Fruit fly (Drosophila melanogaster) S2 (cell line): ENCODE measurements around the gene CG43120.

Experiments
- CG8478 ChIP-seq: fragments of >200 bp; optimal IDR thresholded peaks from 2 replicates; lab custom pipeline; 2018
- CTCF ChIP-seq, 2 experiments: fragments of >200 bp; optimal IDR thresholded peaks; 2 replicates each; lab custom pipeline; 2018

The CG43120 gene

DNA sequence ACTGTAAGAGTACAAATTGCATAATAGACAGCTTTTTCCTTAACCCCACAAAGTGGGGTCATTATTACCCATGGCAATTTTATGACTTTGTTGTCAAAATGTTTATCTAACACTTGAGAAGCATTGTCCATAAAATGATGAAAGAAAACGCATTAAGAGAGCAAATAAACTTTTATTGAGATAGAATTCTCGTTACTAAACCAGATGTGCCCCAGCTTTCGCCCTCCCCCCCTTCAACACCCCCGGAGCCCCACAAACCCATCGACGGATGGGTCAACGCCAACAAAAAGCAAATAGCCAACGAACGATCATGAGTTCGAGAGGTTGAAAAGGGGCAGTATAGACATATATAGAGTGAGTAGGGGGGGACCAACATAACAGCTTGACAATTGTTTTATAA lies 19.1 kb upstream of the CG43120 start:
- TF ChIP-seq CG8478 (lab: Kevin White, UChicago) (no peak), CTCF (optimal IDR thresholded peaks at IDR 0.05; lab: Kevin White, UChicago) (no peak)

DNA sequence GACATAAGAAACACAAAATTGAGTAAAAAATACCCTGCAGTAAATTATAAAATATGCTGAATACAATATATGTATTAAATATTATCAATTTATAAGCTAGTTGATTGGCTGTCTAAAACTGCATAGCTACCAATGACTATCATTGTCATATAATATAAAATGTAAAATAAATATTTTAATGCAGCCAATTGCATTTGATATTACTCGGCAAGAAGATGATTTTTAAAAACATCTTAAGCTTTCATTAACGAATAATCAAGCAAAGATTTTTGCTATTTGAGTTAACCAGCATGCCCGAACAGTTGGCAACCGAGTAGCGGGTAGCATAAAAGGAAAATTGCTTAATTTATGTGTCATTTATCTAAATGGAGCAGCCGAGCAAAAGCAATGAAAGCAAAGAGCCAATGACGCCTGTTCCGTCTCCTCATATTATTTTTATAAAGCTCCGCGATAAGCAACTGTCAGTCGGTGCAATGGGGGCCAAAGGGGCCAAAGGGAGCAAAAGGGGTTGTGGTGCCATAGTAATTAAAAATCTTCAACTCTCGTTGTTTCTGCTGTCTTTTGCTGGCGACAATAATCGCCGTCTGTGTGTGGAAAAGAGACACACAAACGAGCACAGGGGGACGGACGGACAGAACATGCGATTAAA lies 18.5 kb upstream of the CG43120 start:
- TF ChIP-seq CTCF (optimal IDR thresholded peaks at IDR 0.05; lab: Kevin White, UChicago) (no peak), CG8478 (lab: Kevin White, UChicago) (no peak)

dm6 chr3L:14364701-14365100 lies 17.0 kb upstream of the CG43120 start:
- TF ChIP-seq CG8478 (lab: Kevin White, UChicago) (no peak), CTCF (optimal IDR thresholded peaks at IDR 0.05; lab: Kevin White, UChicago) (no peak)

- TF ChIP-seq CTCF (optimal IDR thresholded peaks at IDR 0.05; lab: Kevin White, UChicago) (peak; percentile 73 to 78), CG8478 (lab: Kevin White, UChicago) (no peak)
Measured at dm6 chr3L:14365440-14365839, 16.3 kb upstream of the CG43120 start.

DNA sequence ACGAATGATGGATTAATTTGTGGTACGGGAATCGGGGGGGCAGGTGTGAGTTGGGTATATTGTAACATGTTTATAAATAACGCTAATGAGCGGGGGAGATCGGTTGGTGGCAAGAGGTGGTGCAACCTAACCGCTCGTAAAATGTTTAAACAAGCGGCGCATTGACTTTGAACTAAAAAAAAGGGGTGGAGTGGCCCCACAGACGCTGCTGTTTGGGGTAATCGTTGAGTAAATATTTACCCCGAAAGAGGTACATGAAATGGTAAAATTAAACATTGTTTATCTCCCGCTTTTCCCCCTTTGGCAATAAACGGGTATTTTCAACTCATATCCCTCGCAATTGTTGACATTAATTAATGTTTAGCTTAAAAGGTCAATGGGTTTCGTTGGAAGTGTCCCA lies 15.6 kb upstream of the CG43120 start:
- TF ChIP-seq CG8478 (lab: Kevin White, UChicago) (no peak), CTCF (optimal IDR thresholded peaks at IDR 0.05; lab: Kevin White, UChicago) (no peak)

dm6 chr3L:14369607-14370006 lies 12.1 kb upstream of the CG43120 start, which contains the start of gene CG13481:
TSS of gene CG13481 (minus strand) at chr3L:14369707.
- no peak for TF ChIP-seq CG8478 (lab: Kevin White, UChicago)
- TF ChIP-seq CTCF (optimal IDR thresholded peaks at IDR 0.05; lab: Kevin White, UChicago) = no peak

DNA sequence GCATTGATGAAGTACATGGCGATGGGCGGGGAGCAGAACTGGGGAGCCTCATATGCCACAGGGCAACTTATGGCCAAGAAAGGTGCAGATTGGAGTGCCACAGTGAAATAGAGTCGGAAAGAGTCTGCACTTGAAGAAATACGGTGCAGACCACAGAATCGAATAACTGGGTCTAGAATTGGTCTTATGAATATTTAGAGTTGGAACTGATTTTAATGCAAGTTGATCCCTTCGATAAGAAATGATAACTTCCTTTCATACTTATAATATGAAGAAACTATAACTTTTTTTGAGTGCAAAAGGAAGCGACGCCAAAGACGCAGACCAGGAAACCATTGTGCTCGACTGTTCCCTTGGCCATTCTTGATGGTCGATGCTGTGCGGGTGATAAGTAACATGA lies 7.2 kb upstream of the CG43120 start:
- TF ChIP-seq CG8478 (lab: Kevin White, UChicago) = no peak
- no peak for TF ChIP-seq CTCF (optimal IDR thresholded peaks at IDR 0.05; lab: Kevin White, UChicago)

DNA sequence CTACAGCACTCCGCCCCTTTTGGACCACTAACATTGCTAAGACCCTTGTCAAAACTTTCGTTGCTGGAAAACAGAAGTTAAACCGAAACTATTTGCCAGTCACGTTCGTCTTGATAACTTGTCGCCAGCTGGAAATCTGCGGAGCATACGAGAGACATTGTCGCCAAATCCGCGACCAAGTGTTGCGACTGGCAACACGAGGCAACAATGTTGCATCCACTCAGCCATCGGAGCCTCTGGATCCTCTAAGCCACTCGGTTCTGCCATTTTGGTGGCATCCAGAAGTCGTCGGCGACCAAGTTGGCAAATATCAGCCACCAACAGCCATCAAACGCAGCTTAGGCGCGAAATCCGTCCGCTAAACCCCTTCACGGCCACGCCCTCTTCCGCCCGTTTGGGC lies 5.8 kb upstream of the CG43120 start:
- TF ChIP-seq CG8478 (lab: Kevin White, UChicago) (no peak), CTCF (optimal IDR thresholded peaks at IDR 0.05; lab: Kevin White, UChicago) (no peak)

DNA sequence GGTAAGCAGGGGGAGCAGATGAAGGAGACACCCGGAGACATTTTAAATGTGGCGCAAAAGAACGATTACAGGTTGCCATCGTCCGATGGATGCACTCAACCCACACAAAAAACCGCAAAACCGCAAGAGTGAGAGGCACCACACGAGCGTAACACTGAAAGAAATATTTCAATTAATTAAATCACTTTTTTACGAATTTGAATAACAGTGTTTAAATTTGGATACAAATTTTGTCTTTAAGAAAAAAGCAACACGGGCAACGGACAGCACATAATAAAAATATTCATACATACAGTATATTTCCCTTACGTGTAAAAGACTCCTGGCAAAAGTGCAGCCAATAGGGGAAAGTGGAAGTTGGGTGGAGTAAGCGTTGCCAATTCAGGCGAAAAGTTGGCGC lies 7.5 kb downstream of the CG43120 start:
- TF ChIP-seq CTCF (optimal IDR thresholded peaks at IDR 0.05; lab: Kevin White, UChicago) (no peak), CG8478 (lab: Kevin White, UChicago) (no peak)

dm6 chr3L:14397020-14397602 lies 15.4 kb downstream of the CG43120 start:
- peak; percentile 30 to 85 for TF ChIP-seq CTCF (optimal IDR thresholded peaks at IDR 0.05; lab: Kevin White, UChicago)
- no peak for TF ChIP-seq CG8478 (lab: Kevin White, UChicago)

DNA sequence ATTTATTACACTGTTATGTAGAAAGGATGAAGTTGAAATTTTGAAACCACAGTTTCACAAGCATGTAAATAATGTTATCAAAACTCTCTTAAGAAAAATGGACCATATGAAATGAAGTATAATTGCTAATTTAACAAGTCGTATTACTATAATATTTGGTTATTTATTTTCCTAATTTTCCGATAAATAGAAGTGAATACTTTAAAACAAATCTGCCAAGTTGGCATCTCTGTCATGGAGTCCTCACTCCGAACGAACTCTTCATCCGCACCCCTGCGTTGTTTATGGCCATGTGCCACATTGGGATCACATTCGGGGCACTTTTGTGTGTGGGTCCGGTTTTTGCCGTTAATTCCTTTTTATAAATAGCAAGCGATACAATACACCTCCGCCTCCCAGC lies 18.2 kb downstream of the CG43120 start:
- TF ChIP-seq CTCF (optimal IDR thresholded peaks at IDR 0.05; lab: Kevin White, UChicago) (no peak), CG8478 (lab: Kevin White, UChicago) (no peak)

dm6 chr3L:14402632-14403031 lies 20.9 kb downstream of the CG43120 start, which contains the start of gene CG3868:
TSS of gene CG3868 (minus strand) at chr3L:14402725.
- TF ChIP-seq CTCF (optimal IDR thresholded peaks at IDR 0.05; lab: Kevin White, UChicago) (no peak), CG8478 (lab: Kevin White, UChicago) (no peak)

DNA sequence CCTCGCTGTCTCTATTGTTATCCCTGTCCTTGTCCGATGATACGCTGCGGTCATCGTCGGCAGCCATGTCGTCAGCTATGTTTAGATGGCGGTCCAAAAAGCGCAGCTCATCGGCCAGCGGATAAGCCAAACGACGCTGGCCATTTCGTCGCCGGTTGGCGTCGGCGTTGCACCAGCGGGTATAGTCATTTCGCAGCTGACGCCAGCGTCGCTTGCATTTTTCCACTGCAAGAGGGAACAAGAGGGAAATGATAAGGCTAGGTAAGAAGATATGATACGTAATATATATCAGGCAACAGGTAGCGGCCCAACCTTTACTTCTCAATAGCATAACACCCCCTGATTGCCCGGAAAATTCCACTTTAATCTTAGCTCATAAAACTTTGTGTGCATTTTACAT lies 24.9 kb downstream of the CG43120 start:
- TF ChIP-seq CG8478 (lab: Kevin White, UChicago) (no peak), CTCF (optimal IDR thresholded peaks at IDR 0.05; lab: Kevin White, UChicago) (no peak)

- TF ChIP-seq CTCF (optimal IDR thresholded peaks at IDR 0.05; lab: Kevin White, UChicago) (no peak), CG8478 (lab: Kevin White, UChicago) (no peak)
Measured at dm6 chr3L:14408734-14409133, 27.0 kb downstream of the CG43120 start.

- TF ChIP-seq CTCF (optimal IDR thresholded peaks at IDR 0.05; lab: Kevin White, UChicago) (peak; percentile 37 to 65), CG8478 (lab: Kevin White, UChicago) (no peak)
Measured at dm6 chr3L:14409419-14410145, 27.9 kb downstream of the CG43120 start, which contains the start of gene stwl. TSS of gene stwl (minus strand) at chr3L:14409939.
